Fruit fly (Drosophila melanogaster) whole organism, wandering third instar larva: ENCODE measurements around the gene Prosbeta2.

Experiments used
- CG9705 ChIP-seq: fragments of 200-800 bp; sonication (Bioruptor generic); optimal IDR thresholded peaks from 2 replicates; lab custom pipeline; 2018; ENCODE audit warnings: missing biosample characterization, mild to moderate bottlenecking, missing genetic modification characterization
- Dif ChIP-seq: fragments of 200-275, 200-300 bp; sonication (Bioruptor generic); optimal IDR thresholded peaks from 2 replicates; lab custom pipeline; 2018; ENCODE audit warnings: missing biosample characterization, missing genetic modification characterization; ENCODE audit not compliant: partially characterized antibody
- HLH106 ChIP-seq: fragments of 200-800 bp; optimal IDR thresholded peaks from 3 replicates; lab custom pipeline; 2019; ENCODE audit warnings: missing biosample characterization, mild to moderate bottlenecking, missing genetic modification characterization, moderate library complexity
- Hr83 ChIP-seq: fragments of 200-300 bp; sonication (Bioruptor generic); optimal IDR thresholded peaks from 2 replicates; lab custom pipeline; 2016; ENCODE audit warnings: missing biosample characterization, mild to moderate bottlenecking, missing genetic modification characterization, moderate library complexity; ENCODE audit not compliant: poor library complexity, severe bottlenecking
- Myc ChIP-seq: fragments of >200 bp; optimal IDR thresholded peaks from 2 replicates; lab custom pipeline; 2017
- Sp1 ChIP-seq: fragments of 200-800 bp; sonication (Bioruptor generic); optimal IDR thresholded peaks from 3 replicates; lab custom pipeline; 2019; ENCODE audit warnings: missing biosample characterization, mild to moderate bottlenecking, missing genetic modification characterization, moderate library complexity
- br ChIP-seq: fragments of 200-800 bp; sonication (Bioruptor generic); optimal IDR thresholded peaks from 2 replicates; lab custom pipeline; 2016; ENCODE audit warnings: missing biosample characterization, missing genetic modification characterization
- dl ChIP-seq, 2 experiments: fragments of 175-275, 200-275 bp in 1 of 2; fragments of 200-275 bp in 1 of 2; sonication (Bioruptor generic); optimal IDR thresholded peaks; lab custom pipeline; 2018; ENCODE audit warnings: mild to moderate bottlenecking in 2 of 2, missing biosample characterization in 2 of 2, missing genetic modification characterization in 2 of 2, moderate library complexity in 2 of 2; ENCODE audit not compliant: partially characterized antibody in 2 of 2, insufficient read depth in 1 of 2
- h ChIP-seq: fragments of 200-800 bp; sonication (Bioruptor generic); optimal IDR thresholded peaks from 3 replicates; lab custom pipeline; 2016; ENCODE audit warnings: missing biosample characterization, mild to moderate bottlenecking, missing genetic modification characterization
- pan ChIP-seq: fragments of >200 bp; optimal IDR thresholded peaks from 2 replicates; lab custom pipeline; 2017
- sv ChIP-seq: fragments of 200-800 bp; sonication (Bioruptor generic); optimal IDR thresholded peaks from 3 replicates; lab custom pipeline; 2016; ENCODE audit warnings: missing biosample characterization, missing genetic modification characterization
- usp ChIP-seq: fragments of >200 bp; optimal IDR thresholded peaks from 2 replicates; lab custom pipeline; 2017; ENCODE audit warnings: missing biosample characterization, missing genetic modification characterization
- woc ChIP-seq: sonication (Bioruptor generic); optimal IDR thresholded peaks from 2 replicates; lab custom pipeline; 2016; ENCODE audit warnings: missing biosample characterization, mild to moderate bottlenecking, missing genetic modification characterization

DNA sequence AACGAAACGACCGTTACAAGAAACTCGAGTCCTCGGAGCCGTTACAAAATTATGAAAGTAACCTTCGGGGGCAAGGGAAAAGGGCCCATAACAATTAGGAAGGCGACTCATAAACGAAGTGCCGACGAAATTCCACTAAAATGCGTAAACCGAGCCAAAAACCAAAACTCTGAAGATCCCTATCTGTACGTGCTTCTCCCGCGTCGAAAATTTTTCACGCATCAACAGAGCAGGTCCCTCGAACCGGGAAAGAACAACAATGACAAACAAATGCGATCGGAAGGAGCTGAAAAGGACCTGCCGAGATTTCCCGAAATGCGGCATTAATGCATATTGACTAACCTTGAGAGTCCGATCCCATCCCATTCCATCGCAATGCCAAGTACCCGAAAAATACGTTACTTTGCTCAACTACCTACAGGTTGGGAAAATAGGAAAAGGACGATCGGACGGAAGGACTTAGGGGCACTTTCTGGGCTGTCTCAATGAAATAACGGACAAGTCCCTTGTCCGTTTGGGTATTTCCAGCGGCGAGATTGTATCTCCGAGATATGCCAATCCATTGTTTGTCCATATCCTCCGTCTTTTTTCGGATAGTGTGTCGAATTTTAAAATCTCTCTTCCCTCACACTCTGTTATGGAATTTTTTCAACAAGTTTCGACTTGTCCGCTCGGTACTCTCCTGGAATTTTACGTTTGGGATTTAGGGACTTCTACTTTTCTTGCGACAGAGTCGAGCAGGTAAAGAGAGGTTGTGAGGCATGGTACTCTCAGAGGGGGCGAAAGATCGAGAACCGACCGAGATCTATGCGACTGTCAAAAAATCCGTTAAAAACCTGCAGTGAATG, 31.8 kb upstream of the Prosbeta2 start:
- TF ChIP-seq Dif (GFP tag; lab: Kevin White, UChicago), result no peak
- no peak for TF ChIP-seq Sp1 (GFP tag; lab: Kevin White, UChicago)
- TF ChIP-seq sv (GFP tag; lab: Kevin White, UChicago), result no peak
- no peak for TF ChIP-seq usp (GFP tag; lab: Kevin White, UChicago)
- no peak for TF ChIP-seq Myc (lab: Kevin White, UChicago)
- no peak for TF ChIP-seq woc (GFP tag; lab: Kevin White, UChicago)
- no peak for TF ChIP-seq HLH106
- no peak for TF ChIP-seq CG9705 (GFP tag; lab: Kevin White, UChicago)
- no peak for TF ChIP-seq h (GFP tag; lab: Kevin White, UChicago)
- TF ChIP-seq dl (GFP tag; optimal IDR thresholded peaks at IDR 0.05; lab: Kevin White, UChicago; ENCODE audit: insufficient read depth in 1 of 2, partially characterized antibody in 2 of 2), result no peak
- no peak for TF ChIP-seq pan (lab: Kevin White, UChicago)
- no peak for TF ChIP-seq br (GFP tag; lab: Kevin White, UChicago)
- TF ChIP-seq Hr83 (GFP tag; lab: Kevin White, UChicago), result no peak
